Worm (Caenorhabditis elegans) whole organism, L4 larva: ENCODE results near the gene clc-8.

Experiments
- aha-1 ChIP-seq: fragments of 150-350 bp; peaks from one replicate; lab custom pipeline; 2014; ENCODE audit warnings: missing biosample characterization, missing genetic modification characterization
- ceh-82 ChIP-seq: sonication (generic microtip); optimal IDR thresholded peaks from 2 replicates; lab custom pipeline; 2017; ENCODE audit warnings: missing biosample characterization, missing genetic modification characterization
- ces-1 ChIP-seq: fragments of 150-350 bp; sonication (generic microtip); optimal IDR thresholded peaks from 4 replicates; lab custom pipeline; 2014; ENCODE audit warnings: missing biosample characterization, missing genetic modification reagents, missing genetic modification characterization
- fkh-10 ChIP-seq: fragments of 150-350 bp; optimal IDR thresholded peaks from 2 replicates; lab custom pipeline; 2014; ENCODE audit warnings: missing biosample characterization, missing genetic modification reagents, missing genetic modification characterization
- fos-1 ChIP-seq: fragments of 150-350 bp; optimal IDR thresholded peaks from 2 replicates; lab custom pipeline; 2014; ENCODE audit warnings: missing biosample characterization, missing genetic modification characterization
- jun-1 ChIP-seq: fragments of 150-350 bp; optimal IDR thresholded peaks from 2 replicates; lab custom pipeline; 2014; ENCODE audit warnings: missing biosample characterization, missing genetic modification reagents, missing genetic modification characterization
- lin-39 ChIP-seq: fragments of 150-350 bp; optimal IDR thresholded peaks from 2 replicates; lab custom pipeline; 2014; ENCODE audit warnings: missing biosample characterization, missing genetic modification reagents, missing genetic modification characterization
- mdl-1 ChIP-seq, 2 experiments: fragments of 150-350 bp in 1 of 2; sonication (generic microtip) in 1 of 2; optimal IDR thresholded peaks; 2 replicates each; lab custom pipeline; 2014 to 2017; ENCODE audit warnings: missing biosample characterization in 2 of 2, missing genetic modification characterization in 2 of 2
- pqm-1 ChIP-seq: sonication (generic microtip); optimal IDR thresholded peaks from 2 replicates; lab custom pipeline; 2017; ENCODE audit warnings: missing biosample characterization, missing genetic modification characterization
- unc-130 ChIP-seq: sonication (generic microtip); optimal IDR thresholded peaks from 2 replicates; lab custom pipeline; 2016; ENCODE audit warnings: missing genetic modification reagents, missing genetic modification characterization, missing compliant biosample characterization

DNA sequence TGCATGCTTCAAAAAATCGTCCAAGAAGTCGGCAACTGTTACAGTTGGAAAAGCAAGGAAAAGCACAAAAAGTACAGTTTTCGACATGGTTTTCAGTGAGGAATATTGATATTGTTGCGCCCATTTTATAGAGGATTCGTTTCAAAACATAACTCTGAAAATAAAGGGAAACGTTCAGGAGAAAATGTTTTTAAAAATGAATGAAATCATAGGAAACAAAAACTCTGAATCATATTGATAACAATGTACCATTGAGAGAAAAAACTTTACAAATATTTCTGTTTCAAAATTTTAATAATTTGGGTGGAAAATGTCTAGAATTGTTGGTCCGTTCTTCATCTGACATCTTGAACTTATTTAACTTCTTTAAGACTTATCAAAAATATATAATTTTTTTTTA is 29.3 kb downstream of the clc-8 start, which contains the start of gene F55B11.2:
- TF ChIP-seq ceh-82 (no peak), ces-1 (no peak), jun-1 (tag; lab: Kevin White, UChicago) (no peak), aha-1 (tag; lab: Kevin White, UChicago) (no peak), fkh-10 (no peak), mdl-1 (tag; optimal IDR thresholded peaks at IDR 0.05; lab: Kevin White, UChicago) (no peak), fos-1 (tag; lab: Kevin White, UChicago) (no peak), pqm-1 (tag; lab: Kevin White, UChicago) (no peak), unc-130 (GFP tag; lab: Kevin White, UChicago) (no peak), lin-39 (tag; lab: Kevin White, UChicago) (no peak)
